Worm (Caenorhabditis elegans): Measurements from ENCODE around the gene daf-4.
A peak's percentile ranks its signal among the peaks of the same experiment; 100 is the strongest.

daf-4 gene

DNA sequence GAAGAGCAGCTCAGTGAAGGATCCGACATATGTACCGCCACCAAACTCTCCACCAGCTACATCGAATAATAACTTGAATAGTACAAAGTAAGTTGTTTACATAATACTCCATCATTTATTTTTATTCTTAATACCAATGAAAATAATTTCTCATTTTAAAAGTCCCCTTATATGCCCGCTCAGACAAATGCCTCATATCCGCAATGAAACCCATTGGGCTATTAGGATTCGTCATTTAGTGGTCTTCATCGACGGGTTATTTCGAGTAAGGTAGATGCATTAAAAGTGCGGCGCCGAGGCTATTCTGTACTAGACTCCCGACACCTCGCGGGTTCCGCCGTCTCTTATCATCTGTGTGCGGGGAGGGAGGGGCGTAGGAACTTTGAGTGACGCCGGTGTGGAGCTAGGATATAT is 28.8 kb downstream of the daf-4 start:
- peak; percentile 96 for TF ChIP-seq snpc-1.3 (tag; optimal IDR thresholded peaks at IDR 0.05; ENCODE audit: insufficient read depth)
- TF ChIP-seq rcor-1 (GFP tag; IDR thresholded peaks at IDR 0.05), result peak; percentile 71
- TF ChIP-seq xnd-1 (tag; optimal IDR thresholded peaks at IDR 0.05), result peak; percentile 68
- no peak for TF ChIP-seq K12H6.12 (tag; optimal IDR thresholded peaks at IDR 0.05)
- TF ChIP-seq rec-8 (tag; optimal IDR thresholded peaks at IDR 0.05), result peak in 1 of 2 experiments; percentile 28
- TF ChIP-seq lsl-1 (GFP tag; optimal IDR thresholded peaks at IDR 0.05), result peak; percentile 88
- TF ChIP-seq nhr-27 (tag; optimal IDR thresholded peaks at IDR 0.05), result no peak
- TF ChIP-seq ceh-79 (tag; optimal IDR thresholded peaks at IDR 0.05), result no peak
- TF ChIP-seq repo-1 (tag; optimal IDR thresholded peaks at IDR 0.05), result peak; percentile 53
- TF ChIP-seq hrde-1 (tag; optimal IDR thresholded peaks at IDR 0.05; ENCODE audit: borderline replicate concordance), result peak; percentile 45
- peak; percentile 92 for TF ChIP-seq hmg-1.2 (GFP tag; IDR thresholded peaks at IDR 0.05)
- TF ChIP-seq die-1 (tag; optimal IDR thresholded peaks at IDR 0.05), result no peak
- TF ChIP-seq ZK185.1 (tag; optimal IDR thresholded peaks at IDR 0.05; ENCODE audit: poor library complexity, severe bottlenecking), result peak; percentile 70
- no peak for TF ChIP-seq tlf-1 (GFP tag; optimal IDR thresholded peaks at IDR 0.05)
- no peak for TF ChIP-seq ztf-22 (GFP tag; optimal IDR thresholded peaks at IDR 0.05)
- peak; percentile 55; the same call in 1 of the 2 replicates for TF ChIP-seq nfyb-1 (GFP tag; IDR thresholded peaks at IDR 0.05)
- TF ChIP-seq hsf-1 (GFP tag; IDR thresholded peaks at IDR 0.05), result peak; percentile 33; the same call in 1 of the 2 replicates
- TF ChIP-seq F33H1.4 (GFP tag; IDR thresholded peaks at IDR 0.05), result peak; percentile 66
- TF ChIP-seq cebp-1 (GFP tag; IDR thresholded peaks at IDR 0.05), result no peak
- TF ChIP-seq cebp-1 (tag; optimal IDR thresholded peaks at IDR 0.05), result no peak
- TF ChIP-seq dpl-1 (GFP tag; optimal IDR thresholded peaks at IDR 0.05), result no peak
- TF ChIP-seq K11D2.4 (GFP tag; IDR thresholded peaks at IDR 0.05), result no peak
- TF ChIP-seq dox-1 (GFP tag; IDR thresholded peaks at IDR 0.05), result peak; percentile 85; the same call in 1 of the 2 replicates
- peak; percentile 13 for TF ChIP-seq ceh-27 (GFP tag; optimal IDR thresholded peaks at IDR 0.05)
- TF ChIP-seq egl-44 (GFP tag; IDR thresholded peaks at IDR 0.05), result 0 out of 2 replicates have a peak, but pooled peaks have one; percentile 37
- peak in 1 of 3 experiments; percentile 34 for TF ChIP-seq lin-35 (GFP tag; optimal IDR thresholded peaks at IDR 0.05)
- peak; percentile 37 for TF ChIP-seq unc-130 (GFP tag; optimal IDR thresholded peaks at IDR 0.05)
- peak; percentile 30; the same call in 1 of the 2 replicates for TF ChIP-seq ceh-100 (GFP tag; IDR thresholded peaks at IDR 0.05)
- TF ChIP-seq madf-3 (GFP tag; IDR thresholded peaks at IDR 0.05), result 0 out of 2 replicates have a peak, but pooled peaks have one; percentile 31
- TF ChIP-seq unc-62 (GFP tag; optimal IDR thresholded peaks at IDR 0.05), result no peak
- TF ChIP-seq aptf-3 (GFP tag; IDR thresholded peaks at IDR 0.05), result no peak
- TF ChIP-seq F23B12.7 (tag; optimal IDR thresholded peaks at IDR 0.05; ENCODE audit: insufficient read depth), result peak; percentile 46
- TF ChIP-seq D2030.7 (GFP tag; IDR thresholded peaks at IDR 0.05), result peak; percentile 79
- peak; percentile 24; the same call in 1 of the 2 replicates for TF ChIP-seq ekl-4 (GFP tag; IDR thresholded peaks at IDR 0.05)
- TF ChIP-seq ztf-18 (tag; optimal IDR thresholded peaks at IDR 0.05), result peak; percentile 49
- TF ChIP-seq lin-40 (tag; optimal IDR thresholded peaks at IDR 0.05), result no peak
- TF ChIP-seq pbrm-1 (GFP tag; IDR thresholded peaks at IDR 0.05), result peak; percentile 93
- TF ChIP-seq hmg-20 (GFP tag; IDR thresholded peaks at IDR 0.05), result 0 out of 2 replicates have a peak, but pooled peaks have one; percentile 38
- TF ChIP-seq snpc-4 (GFP tag; optimal IDR thresholded peaks at IDR 0.05), result peak; percentile 96
- TF ChIP-seq snpc-4 (tag; optimal IDR thresholded peaks at IDR 0.05), result peak; percentile 94 to 99 (median 98)
- TF ChIP-seq somi-1 (GFP tag; optimal IDR thresholded peaks at IDR 0.05), result peak; percentile 36
- TF ChIP-seq nhr-80 (tag; optimal IDR thresholded peaks at IDR 0.05), result no peak
- TF ChIP-seq C17E4.6 (GFP tag; IDR thresholded peaks at IDR 0.05), result 0 out of 2 replicates have a peak, but pooled peaks have one; percentile 9
- peak; percentile 97 for TF ChIP-seq snpc-1.1 (tag; optimal IDR thresholded peaks at IDR 0.05; ENCODE audit: insufficient read depth)
- TF ChIP-seq athp-1 (tag; optimal IDR thresholded peaks at IDR 0.05), result peak; percentile 59
- peak; percentile 87 for TF ChIP-seq mcd-1 (GFP tag; IDR thresholded peaks at IDR 0.05)
- peak; percentile 95 for TF ChIP-seq him-1 (tag; optimal IDR thresholded peaks at IDR 0.05)

All from whole organism, young adult.